Worm (Caenorhabditis elegans): ENCODE measurements around the gene str-264.
A peak's percentile ranks its signal among the peaks of the same experiment; 100 is the strongest.

str-264 gene

DNA sequence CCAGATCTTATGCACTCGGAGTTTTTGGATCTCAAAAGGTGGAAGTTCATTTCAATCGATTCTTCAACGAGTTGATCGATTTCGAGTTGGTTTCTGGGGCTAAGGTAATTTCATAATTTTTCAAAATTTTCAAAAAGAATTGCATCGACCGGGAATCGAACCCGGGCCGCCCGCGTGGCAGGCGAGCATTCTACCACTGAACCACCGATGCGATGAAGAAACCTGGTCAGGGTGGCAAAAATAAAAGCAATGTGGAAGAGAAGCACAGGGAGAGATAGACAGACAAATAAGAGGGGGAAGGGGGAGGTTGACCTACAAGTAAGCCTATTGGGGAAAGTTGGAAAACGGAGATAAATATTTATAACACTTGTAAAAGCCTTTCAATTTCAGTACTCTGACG, 12.7 kb upstream of the str-264 start:
- TF ChIP-seq lin-39 (tag; optimal IDR thresholded peaks at IDR 0.05) (peak; percentile 8), unc-62 (GFP tag; optimal IDR thresholded peaks at IDR 0.05) (no peak), ama-1 (optimal IDR thresholded peaks at IDR 0.05) (no peak), ztf-4 (tag; optimal IDR thresholded peaks at IDR 0.05) (no peak), ceh-16 (tag; optimal IDR thresholded peaks at IDR 0.05) (peak; percentile 2), egl-5 (tag; optimal IDR thresholded peaks at IDR 0.05) (no peak), nhr-67 (tag; optimal IDR thresholded peaks at IDR 0.05) (no peak), pha-4 (tag; optimal IDR thresholded peaks at IDR 0.05) (no peak), nhr-28 (tag; optimal IDR thresholded peaks at IDR 0.05) (no peak), unc-39 (tag; optimal IDR thresholded peaks at IDR 0.05) (no peak), sea-2 (GFP tag; optimal IDR thresholded peaks at IDR 0.05) (no peak), nhr-43 (tag; optimal IDR thresholded peaks at IDR 0.05; ENCODE audit: poor library complexity, severe bottlenecking) (no peak), jun-1 (tag; optimal IDR thresholded peaks at IDR 0.05) (no peak), lin-15B (tag; optimal IDR thresholded peaks at IDR 0.05) (no peak), nhr-76 (tag; optimal IDR thresholded peaks at IDR 0.05) (no peak), R02D3.7 (tag; optimal IDR thresholded peaks at IDR 0.05) (no peak), elt-3 (tag; optimal IDR thresholded peaks at IDR 0.05) (no peak), pqm-1 (tag; optimal IDR thresholded peaks at IDR 0.05) (peak; percentile 34), eor-1 (tag; optimal IDR thresholded peaks at IDR 0.05) (no peak), elt-2 (tag; optimal IDR thresholded peaks at IDR 0.05) (peak; percentile 52), zag-1 (tag; optimal IDR thresholded peaks at IDR 0.05) (no peak), lsy-12 (tag; optimal IDR thresholded peaks at IDR 0.05) (no peak), mdl-1 (tag; optimal IDR thresholded peaks at IDR 0.05) (no peak), ZK546.5 (tag; optimal IDR thresholded peaks at IDR 0.05) (no peak)

ce11 chrV:15503603-15504002, 11.2 kb upstream of the str-264 start:
- TF ChIP-seq fos-1 (tag; optimal IDR thresholded peaks at IDR 0.05) (no peak), aly-2 (tag; optimal IDR thresholded peaks at IDR 0.05) (no peak)

DNA sequence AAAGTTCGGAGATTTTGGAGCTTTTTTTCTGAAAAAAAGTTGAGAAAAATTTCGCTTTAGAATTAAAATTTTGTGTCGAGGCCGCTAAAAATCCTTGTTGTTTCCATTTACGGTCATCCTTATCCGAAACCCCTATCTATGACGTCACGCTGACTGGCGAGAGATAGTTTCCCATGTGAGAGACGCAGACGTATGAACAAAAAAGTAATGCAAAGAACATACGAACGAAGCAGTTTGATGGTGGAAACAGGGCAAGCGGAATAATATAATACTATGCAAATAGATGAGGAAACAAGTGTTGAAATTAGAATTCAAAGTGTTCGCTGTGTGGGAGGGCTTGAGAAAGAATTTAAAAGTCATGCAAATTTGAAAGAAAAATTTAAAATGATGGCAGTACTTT, 6.7 kb upstream of the str-264 start:
- peak; percentile 31 for TF ChIP-seq elt-2 (tag; optimal IDR thresholded peaks at IDR 0.05)
- TF ChIP-seq pqm-1 (tag; optimal IDR thresholded peaks at IDR 0.05), result peak; percentile 19
- no peak for TF ChIP-seq lsy-12 (tag; optimal IDR thresholded peaks at IDR 0.05)

DNA sequence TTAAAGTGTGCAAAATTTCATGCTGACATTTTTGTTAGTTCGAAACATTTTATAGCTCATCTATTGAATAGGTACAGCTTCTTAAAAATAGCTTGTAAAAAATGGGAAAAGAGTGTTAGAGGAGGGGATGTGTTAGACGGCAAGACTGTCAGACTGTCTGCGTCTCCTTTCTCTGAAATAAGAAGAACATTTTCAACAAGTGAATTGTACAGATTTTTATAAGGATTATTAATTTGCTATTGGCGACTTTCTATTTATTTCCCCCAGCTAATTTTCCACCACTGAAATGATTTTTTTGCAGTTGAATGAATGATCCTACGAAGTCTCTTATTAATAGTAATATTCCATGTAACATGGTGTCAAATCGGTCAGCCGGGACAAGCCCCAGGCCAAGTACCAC, 6.0 kb upstream of the str-264 start, which contains the start of gene C06B8.7:
TSS of gene C06B8.7 (plus strand) at position 301 of the 400 bp plus-strand sequence.
- TF ChIP-seq ZK546.5 (tag; optimal IDR thresholded peaks at IDR 0.05) (no peak), lin-39 (tag; optimal IDR thresholded peaks at IDR 0.05) (no peak), unc-39 (tag; optimal IDR thresholded peaks at IDR 0.05) (no peak), ceh-82 (tag; optimal IDR thresholded peaks at IDR 0.05) (no peak), nhr-237 (tag; optimal IDR thresholded peaks at IDR 0.05) (no peak), sea-2 (GFP tag; optimal IDR thresholded peaks at IDR 0.05) (no peak), skn-1 (tag; optimal IDR thresholded peaks at IDR 0.05) (no peak), R02D3.7 (tag; optimal IDR thresholded peaks at IDR 0.05) (no peak), ceh-28 (tag; optimal IDR thresholded peaks at IDR 0.05) (no peak), pha-4 (tag; optimal IDR thresholded peaks at IDR 0.05) (no peak), aly-2 (tag; optimal IDR thresholded peaks at IDR 0.05) (no peak), ama-1 (optimal IDR thresholded peaks at IDR 0.05) (no peak)

ce11 chrV:15497731-15498130, 5.3 kb upstream of the str-264 start:
- TF ChIP-seq jun-1 (tag; optimal IDR thresholded peaks at IDR 0.05) (peak; percentile 84), daf-12 (tag; optimal IDR thresholded peaks at IDR 0.05) (no peak), elt-2 (tag; optimal IDR thresholded peaks at IDR 0.05) (peak; percentile 94), mdl-1 (tag; optimal IDR thresholded peaks at IDR 0.05) (no peak), lin-15B (tag; optimal IDR thresholded peaks at IDR 0.05) (no peak), pha-4 (tag; optimal IDR thresholded peaks at IDR 0.05) (peak; percentile 99), ama-1 (optimal IDR thresholded peaks at IDR 0.05) (no peak), nhr-237 (tag; optimal IDR thresholded peaks at IDR 0.05) (no peak), R02D3.7 (tag; optimal IDR thresholded peaks at IDR 0.05) (no peak), ceh-82 (tag; optimal IDR thresholded peaks at IDR 0.05) (no peak), lsy-12 (tag; optimal IDR thresholded peaks at IDR 0.05) (peak; percentile 20), pqm-1 (tag; optimal IDR thresholded peaks at IDR 0.05) (peak; percentile 95), nhr-25 (tag; optimal IDR thresholded peaks at IDR 0.05) (no peak), ceh-28 (tag; optimal IDR thresholded peaks at IDR 0.05) (peak; percentile 72), unc-39 (tag; optimal IDR thresholded peaks at IDR 0.05) (no peak)

- TF ChIP-seq nfya-1 (tag; optimal IDR thresholded peaks at IDR 0.05; ENCODE audit: insufficient read depth) (no peak), jun-1 (tag; optimal IDR thresholded peaks at IDR 0.05) (no peak), mml-1 (tag; optimal IDR thresholded peaks at IDR 0.05) (no peak), lin-15B (tag; optimal IDR thresholded peaks at IDR 0.05) (no peak), nhr-237 (tag; optimal IDR thresholded peaks at IDR 0.05) (no peak), R02D3.7 (tag; optimal IDR thresholded peaks at IDR 0.05) (no peak), nhr-43 (tag; optimal IDR thresholded peaks at IDR 0.05; ENCODE audit: poor library complexity, severe bottlenecking) (no peak), elt-1 (tag; optimal IDR thresholded peaks at IDR 0.05) (no peak), mdl-1 (tag; optimal IDR thresholded peaks at IDR 0.05) (no peak), ZK546.5 (tag; optimal IDR thresholded peaks at IDR 0.05) (no peak), ceh-82 (tag; optimal IDR thresholded peaks at IDR 0.05) (no peak), skn-1 (tag; optimal IDR thresholded peaks at IDR 0.05) (no peak), snpc-4 (tag; optimal IDR thresholded peaks at IDR 0.05) (no peak), nhr-67 (tag; optimal IDR thresholded peaks at IDR 0.05) (no peak), zag-1 (tag; optimal IDR thresholded peaks at IDR 0.05) (no peak), hmg-11 (tag; optimal IDR thresholded peaks at IDR 0.05) (no peak), nhr-11 (tag; optimal IDR thresholded peaks at IDR 0.05) (no peak)
These were observed 2.8 kb upstream of the str-264 start, which contains the start of gene srh-219 for ce11 chrV:15495169-15495568. Gene srh-219 (plus strand): TSS chrV:15495469.

All from whole organism, L3 larva.